Worm (Caenorhabditis elegans) whole organism, L1 larva: Measurements from ENCODE around the gene C05D2.8.
A peak's percentile ranks its signal among the peaks of the same experiment; 100 is the strongest.

Experiments
- C04F5.9 ChIP-seq: sonication (generic microtip); optimal IDR thresholded peaks from 2 replicates; lab custom pipeline; 2016; ENCODE audit warnings: missing genetic modification characterization, missing compliant biosample characterization
- C16A3.4 ChIP-seq: fragments of 150-350 bp; optimal IDR thresholded peaks from 2 replicates; lab custom pipeline; 2014; ENCODE audit warnings: missing biosample characterization, missing genetic modification characterization
- Y116A8C.19 ChIP-seq: sonication (generic microtip); optimal IDR thresholded peaks from 2 replicates; lab custom pipeline; 2016; ENCODE audit warnings: missing compliant biosample characterization, missing genetic modification characterization, borderline replicate concordance
- aly-2 ChIP-seq: fragments of 150-350 bp; optimal IDR thresholded peaks from 2 replicates; lab custom pipeline; 2014; ENCODE audit warnings: missing biosample characterization, missing genetic modification characterization
- blmp-1 ChIP-seq: fragments of 150-350 bp; optimal IDR thresholded peaks from 2 replicates; lab custom pipeline; 2014; ENCODE audit warnings: missing biosample characterization, missing genetic modification characterization
- ceh-63 ChIP-seq: fragments of 200-800 bp; sonication (Bioruptor generic); optimal IDR thresholded peaks from 2 replicates; lab custom pipeline; 2018; ENCODE audit warnings: mild to moderate bottlenecking, missing genetic modification characterization, missing compliant biosample characterization
- ceh-8 ChIP-seq: fragments of 200-800 bp; sonication (Bioruptor generic); optimal IDR thresholded peaks from 2 replicates; lab custom pipeline; 2018; ENCODE audit warnings: mild to moderate bottlenecking, missing genetic modification characterization, moderate library complexity, missing compliant biosample characterization
- ceh-82 ChIP-seq, 3 experiments: fragments of 150-350 bp in 1 of 3; sonication (generic microtip) in 2 of 3; optimal IDR thresholded peaks; 2 replicates each; lab custom pipeline; 2014 to 2017; ENCODE audit warnings: missing biosample characterization in 3 of 3, missing genetic modification characterization in 3 of 3
- ceh-88 ChIP-seq: fragments of 200-800 bp; sonication (Bioruptor generic); IDR thresholded peaks from 2 replicates; pipeline ENCODE4 v1.3.6; 2022; ENCODE audit warnings: missing genetic modification characterization, missing compliant biosample characterization
- ceh-90 ChIP-seq: sonication (generic microtip); optimal IDR thresholded peaks from 2 replicates; lab custom pipeline; 2016; ENCODE audit warnings: missing genetic modification characterization, missing compliant biosample characterization
- ces-1 ChIP-seq: fragments of 150-350 bp; optimal IDR thresholded peaks from 2 replicates; lab custom pipeline; 2014; ENCODE audit warnings: missing biosample characterization, missing genetic modification reagents, missing genetic modification characterization
- dpl-1 ChIP-seq, 3 experiments: fragments of 150-350 bp in 2 of 3; sonication (generic microtip) in 1 of 3; optimal IDR thresholded peaks; 2 replicates each; lab custom pipeline; 2014 to 2017; ENCODE audit warnings: missing biosample characterization in 3 of 3, missing genetic modification characterization in 3 of 3, missing genetic modification reagents in 3 of 3
- efl-1 ChIP-seq, 4 experiments: fragments of 150-350 bp; optimal IDR thresholded peaks in 3 of 4; peaks in 1 of 4; 1 replicate in 1 of 4; 2 replicates in 3 of 4; lab custom pipeline; 2014; ENCODE audit warnings: missing biosample characterization in 2 of 4, missing genetic modification characterization in 2 of 4, missing genetic modification reagents in 2 of 4
- egl-13 ChIP-seq: sonication (generic microtip); optimal IDR thresholded peaks from 2 replicates; lab custom pipeline; 2016; ENCODE audit warnings: missing genotype, missing genetic modification reagents, missing genetic modification characterization, missing compliant biosample characterization
- egl-27 ChIP-seq, 2 experiments: fragments of 150-350 bp in 1 of 2; sonication (generic microtip); optimal IDR thresholded peaks; 3 replicates each; lab custom pipeline; 2017 to 2018; ENCODE audit warnings: missing biosample characterization in 2 of 2, missing genetic modification characterization in 2 of 2, missing genetic modification reagents in 2 of 2
- fkh-10 ChIP-seq: sonication (generic microtip); optimal IDR thresholded peaks from 2 replicates; lab custom pipeline; 2017; ENCODE audit warnings: missing biosample characterization, missing genetic modification reagents, missing genetic modification characterization
- fkh-4 ChIP-seq: sonication (generic microtip); optimal IDR thresholded peaks from 2 replicates; lab custom pipeline; 2016; ENCODE audit warnings: missing compliant biosample characterization, missing genetic modification characterization, borderline replicate concordance
- fkh-8 ChIP-seq: sonication (generic microtip); optimal IDR thresholded peaks from 2 replicates; lab custom pipeline; 2016; ENCODE audit warnings: mild to moderate bottlenecking, missing genetic modification characterization, missing compliant biosample characterization
- fos-1 ChIP-seq: fragments of 150-350 bp; optimal IDR thresholded peaks from 2 replicates; lab custom pipeline; 2014; ENCODE audit warnings: missing biosample characterization, missing genetic modification characterization
- grh-1 ChIP-seq: fragments of 200-800 bp; sonication (Bioruptor generic); IDR thresholded peaks from 2 replicates; pipeline ENCODE4 v1.3.6; 2022; ENCODE audit warnings: missing genetic modification reagents, missing genetic modification characterization, missing compliant biosample characterization
- hlh-4 ChIP-seq: sonication (generic microtip); optimal IDR thresholded peaks from 2 replicates; lab custom pipeline; 2016; ENCODE audit warnings: mild to moderate bottlenecking, missing genetic modification characterization, missing compliant biosample characterization
- jun-1 ChIP-seq: fragments of 150-350 bp; optimal IDR thresholded peaks from 2 replicates; lab custom pipeline; 2014; ENCODE audit warnings: missing biosample characterization, missing genetic modification reagents, missing genetic modification characterization
- lin-14 ChIP-seq: fragments of 200-800 bp; sonication (Bioruptor generic); optimal IDR thresholded peaks from 2 replicates; lab custom pipeline; 2018; ENCODE audit warnings: mild to moderate bottlenecking, missing genetic modification characterization, moderate library complexity, missing compliant biosample characterization
- lin-15B ChIP-seq: fragments of 150-350 bp; sonication (generic microtip); optimal IDR thresholded peaks from 3 replicates; lab custom pipeline; 2014; ENCODE audit warnings: missing biosample characterization, missing genetic modification characterization
- lin-35 ChIP-seq, 2 experiments: fragments of 150-350 bp; optimal IDR thresholded peaks; 2 replicates each; lab custom pipeline; 2014; ENCODE audit warnings: missing biosample characterization in 2 of 2, missing genetic modification characterization in 2 of 2, missing genetic modification reagents in 2 of 2
- lin-39 ChIP-seq: fragments of 150-350 bp; optimal IDR thresholded peaks from 2 replicates; lab custom pipeline; 2014; ENCODE audit warnings: missing biosample characterization, missing genetic modification reagents, missing genetic modification characterization
- lir-3 ChIP-seq: sonication (generic microtip); optimal IDR thresholded peaks from 2 replicates; lab custom pipeline; 2016; ENCODE audit warnings: mild to moderate bottlenecking, missing genetic modification characterization, moderate library complexity, missing compliant biosample characterization; ENCODE audit not compliant: poor library complexity
- lsy-2 ChIP-seq, 2 experiments: fragments of 150-350 bp; optimal IDR thresholded peaks; 2 replicates each; lab custom pipeline; 2014; ENCODE audit warnings: missing biosample characterization in 2 of 2, missing genetic modification characterization in 2 of 2
- mdl-1 ChIP-seq, 2 experiments: fragments of 150-350 bp; optimal IDR thresholded peaks; 2 replicates each; lab custom pipeline; 2014 to 2017; ENCODE audit warnings: missing biosample characterization in 2 of 2, missing genetic modification characterization in 2 of 2, inconsistent platforms in 1 of 2
- mef-2 ChIP-seq: fragments of 150-350 bp; optimal IDR thresholded peaks from 2 replicates; lab custom pipeline; 2014; ENCODE audit warnings: missing biosample characterization, missing genetic modification characterization
- nhr-20 ChIP-seq: sonication (generic microtip); optimal IDR thresholded peaks from 2 replicates; lab custom pipeline; 2016; ENCODE audit warnings: mild to moderate bottlenecking, missing genetic modification characterization, missing compliant biosample characterization
- nhr-47 ChIP-seq: sonication (generic microtip); optimal IDR thresholded peaks from 2 replicates; lab custom pipeline; 2016; ENCODE audit warnings: mild to moderate bottlenecking, missing genetic modification characterization, moderate library complexity, missing compliant biosample characterization
- nhr-77 ChIP-seq: fragments of 150-350 bp; optimal IDR thresholded peaks from 2 replicates; lab custom pipeline; 2014; ENCODE audit warnings: missing biosample characterization, missing genetic modification characterization
- nhr-85 ChIP-seq: sonication (generic microtip); peaks from one replicate; lab custom pipeline; 2016; ENCODE audit warnings: missing genetic modification characterization, inconsistent platforms, missing compliant biosample characterization
- nhr-90 ChIP-seq: sonication (generic microtip); optimal IDR thresholded peaks from 2 replicates; lab custom pipeline; 2016; ENCODE audit warnings: mild to moderate bottlenecking, missing genetic modification characterization, missing compliant biosample characterization; ENCODE audit not compliant: poor library complexity
- rnt-1 ChIP-seq: sonication (generic microtip); optimal IDR thresholded peaks from 2 replicates; lab custom pipeline; 2016; ENCODE audit warnings: mild to moderate bottlenecking, missing genetic modification characterization, moderate library complexity, missing compliant biosample characterization
- snpc-4 ChIP-seq: fragments of 150-350 bp; optimal IDR thresholded peaks from 2 replicates; lab custom pipeline; 2014; ENCODE audit warnings: missing biosample characterization, missing genetic modification characterization
- sox-4 ChIP-seq: sonication (generic microtip); optimal IDR thresholded peaks from 2 replicates; lab custom pipeline; 2016; ENCODE audit warnings: missing genetic modification characterization, missing compliant biosample characterization
- sptf-1 ChIP-seq: fragments of 150-350 bp; optimal IDR thresholded peaks from 2 replicates; lab custom pipeline; 2014; ENCODE audit warnings: missing biosample characterization, missing genetic modification characterization
- tbx-2 ChIP-seq: sonication (generic microtip); optimal IDR thresholded peaks from 2 replicates; lab custom pipeline; 2016; ENCODE audit warnings: missing genetic modification characterization, missing compliant biosample characterization
- unc-130 ChIP-seq: fragments of 150-350 bp; optimal IDR thresholded peaks from 2 replicates; lab custom pipeline; 2017; ENCODE audit warnings: missing biosample characterization, missing genetic modification characterization, inconsistent platforms
- unc-30 ChIP-seq: sonication (generic microtip); optimal IDR thresholded peaks from 2 replicates; lab custom pipeline; 2017; ENCODE audit warnings: missing biosample characterization, missing genetic modification characterization
- unc-98 ChIP-seq: fragments of 200-800 bp; sonication (Bioruptor generic); IDR thresholded peaks from 2 replicates; pipeline ENCODE4 v1.3.6; 2022; ENCODE audit warnings: missing genetic modification characterization, missing compliant biosample characterization
- zip-4 ChIP-seq: fragments of 200-800 bp; sonication (Bioruptor generic); optimal IDR thresholded peaks from 2 replicates; lab custom pipeline; 2018; ENCODE audit warnings: mild to moderate bottlenecking, missing genetic modification characterization, moderate library complexity, missing compliant biosample characterization
- ztf-11 ChIP-seq, 2 experiments: sonication (generic microtip); optimal IDR thresholded peaks; 2 replicates each; lab custom pipeline; 2016 to 2017; ENCODE audit warnings: missing genetic modification characterization in 2 of 2, missing biosample characterization in 1 of 2, missing compliant biosample characterization in 1 of 2
- ztf-4 ChIP-seq: fragments of 150-350 bp; optimal IDR thresholded peaks from 2 replicates; lab custom pipeline; 2014; ENCODE audit warnings: missing biosample characterization, missing genetic modification characterization

C05D2.8 gene

DNA sequence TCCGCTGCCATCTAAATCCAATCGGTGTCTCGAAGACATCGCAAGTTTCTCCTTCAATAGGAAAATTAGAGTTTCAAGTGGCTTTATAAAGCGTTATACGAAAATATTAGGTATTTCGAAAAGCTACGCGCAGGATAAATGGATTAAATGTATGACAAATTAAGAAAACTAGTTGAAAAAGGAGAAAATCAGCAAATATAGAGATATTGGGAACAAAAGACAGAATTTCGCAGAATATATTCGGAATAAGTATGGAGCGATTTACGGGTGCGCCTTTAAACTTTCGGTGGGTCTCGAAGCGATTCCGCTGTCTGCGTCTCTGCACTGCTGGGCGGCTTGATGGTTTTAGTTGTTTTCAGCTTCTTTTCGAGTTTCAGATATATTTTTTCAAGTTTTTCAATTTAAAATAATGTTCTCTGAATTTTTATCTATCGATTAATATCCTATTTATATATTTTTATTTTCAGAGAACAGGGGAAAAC, 18.4 kb downstream of the C05D2.8 start, which contains the start of the genes ddx-15 and ucr-1 (continued):
- no peak for TF ChIP-seq fkh-4 (tag; lab: Kevin White, UChicago)
- no peak for TF ChIP-seq mef-2
- peak; percentile 32 for TF ChIP-seq snpc-4 (tag; lab: Kevin White, UChicago)
- TF ChIP-seq C16A3.4 (tag; lab: Kevin White, UChicago): peak; percentile 67
- no peak for TF ChIP-seq ces-1 (GFP tag; lab: Kevin White, UChicago)
- no peak for TF ChIP-seq aly-2 (tag; lab: Kevin White, UChicago)
- peak; percentile 8 for TF ChIP-seq egl-13 (tag; lab: Kevin White, UChicago)
- TF ChIP-seq ceh-63: no peak
- TF ChIP-seq ceh-8 (GFP tag; lab: Kevin White, UChicago): no peak
- TF ChIP-seq ztf-4 (tag; lab: Kevin White, UChicago): no peak
- peak in 1 of 2 experiments; percentile 46 for TF ChIP-seq mdl-1 (tag; optimal IDR thresholded peaks at IDR 0.05; lab: Kevin White, UChicago)
- TF ChIP-seq C04F5.9: peak; percentile 0
- no peak for TF ChIP-seq hlh-4
- TF ChIP-seq rnt-1 (tag; lab: Kevin White, UChicago): peak; percentile 73
- no peak for TF ChIP-seq lin-39 (tag; lab: Kevin White, UChicago)
- TF ChIP-seq dpl-1 (GFP tag; optimal IDR thresholded peaks at IDR 0.05; lab: Kevin White, UChicago): peak; percentile 69 to 78 (median 72)
- no peak for TF ChIP-seq egl-27 (tag; optimal IDR thresholded peaks at IDR 0.05; lab: Kevin White, UChicago)
- TF ChIP-seq tbx-2 (tag; lab: Kevin White, UChicago): peak; percentile 55
- peak; percentile 51 for TF ChIP-seq nhr-77 (tag; lab: Kevin White, UChicago)
- TF ChIP-seq fos-1 (tag; lab: Kevin White, UChicago): peak; percentile 43
- TF ChIP-seq ceh-88 (GFP tag; lab: Robert Waterston, UW): no peak; the same call in 1 of the 2 replicates
- peak; percentile 81 to 83 for TF ChIP-seq efl-1 (optimal IDR thresholded peaks at IDR 0.05; lab: Kevin White, UChicago)
- peak; percentile 76 to 97 for TF ChIP-seq efl-1 (GFP tag; optimal IDR thresholded peaks at IDR 0.05 in 1 of 2; lab: Kevin White, UChicago)
- peak; percentile 22 for TF ChIP-seq jun-1 (tag; lab: Kevin White, UChicago)
- TF ChIP-seq lin-14 (GFP tag; lab: Kevin White, UChicago): peak; percentile 75
- TF ChIP-seq nhr-90: peak; percentile 34
- peak; percentile 73 for TF ChIP-seq nhr-85 (tag; lab: Kevin White, UChicago)
- TF ChIP-seq ceh-82 (tag; optimal IDR thresholded peaks at IDR 0.05; lab: Kevin White, UChicago): peak; percentile 1 to 79 (median 37)
- TF ChIP-seq Y116A8C.19 (tag; lab: Kevin White, UChicago): no peak
- no peak for TF ChIP-seq sox-4 (tag; lab: Kevin White, UChicago)
- TF ChIP-seq sptf-1 (tag; lab: Kevin White, UChicago): no peak
- TF ChIP-seq unc-30 (tag; lab: Kevin White, UChicago): no peak

DNA sequence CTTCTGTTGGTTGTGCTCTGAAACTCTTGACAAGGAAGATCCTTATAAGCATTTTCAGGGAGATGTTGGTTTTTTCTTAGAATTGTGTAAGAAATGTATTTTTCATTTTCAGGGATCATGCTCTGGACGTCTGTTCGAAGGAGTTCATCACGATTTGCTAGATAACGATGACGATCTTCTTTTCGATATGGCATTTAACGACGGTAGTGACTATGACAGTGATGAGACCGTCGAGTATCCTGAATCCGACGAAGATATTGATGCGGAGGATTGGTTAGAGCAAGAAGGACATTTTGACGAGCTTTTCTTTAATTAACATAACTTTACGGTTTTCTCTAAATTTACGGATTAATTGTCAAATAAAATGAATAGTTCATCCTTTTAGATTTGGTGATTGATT, 21.4 kb downstream of the C05D2.8 start:
- TF ChIP-seq unc-98 (GFP tag; lab: Robert Waterston, UW) (no peak), lin-39 (tag; lab: Kevin White, UChicago) (no peak), aly-2 (tag; lab: Kevin White, UChicago) (peak; percentile 27), lin-15B (tag; lab: Kevin White, UChicago) (no peak)

- TF ChIP-seq lsy-2 (tag; optimal IDR thresholded peaks at IDR 0.05; lab: Kevin White, UChicago) (peak in 1 of 2 experiments; percentile 64), lin-39 (tag; lab: Kevin White, UChicago) (no peak), unc-130 (tag; lab: Kevin White, UChicago) (no peak), rnt-1 (tag; lab: Kevin White, UChicago) (no peak), ces-1 (GFP tag; lab: Kevin White, UChicago) (no peak), egl-13 (tag; lab: Kevin White, UChicago) (no peak), mef-2 (no peak), ztf-11 (tag; optimal IDR thresholded peaks at IDR 0.05; lab: Kevin White, UChicago) (no peak), zip-4 (GFP tag; lab: Kevin White, UChicago) (no peak), efl-1 (optimal IDR thresholded peaks at IDR 0.05; lab: Kevin White, UChicago) (peak; percentile 18 to 82), efl-1 (GFP tag; optimal IDR thresholded peaks at IDR 0.05 in 1 of 2; lab: Kevin White, UChicago) (peak; percentile 86 to 98), nhr-47 (tag; lab: Kevin White, UChicago) (no peak), lin-14 (GFP tag; lab: Kevin White, UChicago) (no peak), lir-3 (no peak), blmp-1 (tag; lab: Kevin White, UChicago) (no peak), fkh-8 (tag; lab: Kevin White, UChicago) (no peak), fkh-10 (GFP tag; lab: Kevin White, UChicago) (no peak), tbx-2 (tag; lab: Kevin White, UChicago) (no peak), lin-15B (tag; lab: Kevin White, UChicago) (peak; percentile 31), fkh-4 (tag; lab: Kevin White, UChicago) (no peak), dpl-1 (GFP tag; optimal IDR thresholded peaks at IDR 0.05; lab: Kevin White, UChicago) (peak; percentile 64 to 87 (median 77)), lin-35 (GFP tag; optimal IDR thresholded peaks at IDR 0.05; lab: Kevin White, UChicago) (peak; percentile 71 to 91), nhr-20 (no peak), grh-1 (GFP tag; lab: Robert Waterston, UW) (no peak), ceh-90 (tag; lab: Kevin White, UChicago) (no peak)
Observed at ce11 chrIII:5586925-5587324, 23.2 kb downstream of the C05D2.8 start, which contains the start of gene F56D2.2. Gene F56D2.2, plus strand, starts transcription at chrIII:5587263.
